Worm (Caenorhabditis elegans): Measurements from ENCODE around the gene F26D2.10.

DNA sequence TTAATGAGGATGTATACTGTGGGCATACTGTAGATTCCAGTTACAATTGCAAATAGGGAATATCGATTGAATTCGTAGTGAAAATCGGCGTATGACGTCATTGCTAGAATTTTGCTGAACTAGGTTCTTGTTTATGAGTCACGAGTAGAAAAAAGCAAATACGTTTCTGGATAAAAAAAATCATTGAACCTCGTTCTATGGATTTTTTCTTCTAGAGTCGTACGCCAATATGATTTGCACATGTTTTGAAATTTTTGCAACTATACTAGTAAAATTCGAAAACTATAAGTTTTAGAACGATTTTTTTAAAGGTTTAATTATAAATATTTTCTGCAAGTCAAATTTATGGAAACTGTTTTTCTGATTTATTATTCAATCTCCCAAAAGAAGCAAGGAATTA, 38.4 kb upstream of the F26D2.10 start, which contains the start of gene sru-44:
- TF ChIP-seq fkh-6 (tag; optimal IDR thresholded peaks at IDR 0.05) (no peak), ama-1 (optimal IDR thresholded peaks at IDR 0.05) (no peak), nhr-11 (tag; optimal IDR thresholded peaks at IDR 0.05) (no peak), fkh-10 (GFP tag; optimal IDR thresholded peaks at IDR 0.05) (no peak)
